Worm (Caenorhabditis elegans): ENCODE results near the gene K08H2.4.
A peak's percentile ranks its signal among the peaks of the same experiment; 100 is the strongest.

Gene K08H2.4

ce11 chrX:13248265-13248664 lies 10.0 kb downstream of the K08H2.4 start, which contains the start of gene K08H2.7:
TSS of gene K08H2.7 (minus strand) at chrX:13248437.
- TF ChIP-seq fos-1 (tag; optimal IDR thresholded peaks at IDR 0.05) (no peak), F13H6.1 (tag; optimal IDR thresholded peaks at IDR 0.05) (no peak), snpc-4 (tag; optimal IDR thresholded peaks at IDR 0.05) (no peak), sma-9 (GFP tag; optimal IDR thresholded peaks at IDR 0.05) (peak; percentile 81), sma-9 (tag; optimal IDR thresholded peaks at IDR 0.05) (no peak), peb-1 (tag; optimal IDR thresholded peaks at IDR 0.05) (no peak), nhr-25 (tag; optimal IDR thresholded peaks at IDR 0.05) (peak; percentile 55), elt-1 (tag; optimal IDR thresholded peaks at IDR 0.05) (peak; percentile 91), alr-1 (tag; optimal IDR thresholded peaks at IDR 0.05) (no peak), nhr-23 (tag; optimal IDR thresholded peaks at IDR 0.05) (peak; percentile 43), ceh-16 (tag; optimal IDR thresholded peaks at IDR 0.05) (peak; percentile 23), aly-2 (tag; optimal IDR thresholded peaks at IDR 0.05) (no peak)

- TF ChIP-seq blmp-1 (tag; optimal IDR thresholded peaks at IDR 0.05; ENCODE audit: insufficient read depth) (no peak), sma-3 (GFP tag; optimal IDR thresholded peaks at IDR 0.05) (no peak), sem-4 (tag; optimal IDR thresholded peaks at IDR 0.05) (no peak), unc-39 (tag; optimal IDR thresholded peaks at IDR 0.05) (no peak), nhr-77 (tag; optimal IDR thresholded peaks at IDR 0.05) (no peak), sma-9 (GFP tag; optimal IDR thresholded peaks at IDR 0.05) (no peak), sma-9 (tag; optimal IDR thresholded peaks at IDR 0.05) (no peak), lin-13 (GFP tag; optimal IDR thresholded peaks at IDR 0.05) (no peak), peb-1 (tag; optimal IDR thresholded peaks at IDR 0.05) (no peak), F13H6.1 (tag; optimal IDR thresholded peaks at IDR 0.05) (no peak), nhr-129 (tag; optimal IDR thresholded peaks at IDR 0.05) (no peak), crh-2 (tag; optimal IDR thresholded peaks at IDR 0.05) (no peak), elt-1 (tag; optimal IDR thresholded peaks at IDR 0.05) (no peak), nhr-12 (tag; optimal IDR thresholded peaks at IDR 0.05) (no peak), mdl-1 (tag; optimal IDR thresholded peaks at IDR 0.05) (no peak), ama-1 (optimal IDR thresholded peaks at IDR 0.05) (no peak), ztf-4 (tag; optimal IDR thresholded peaks at IDR 0.05) (no peak), nhr-10 (tag; optimal IDR thresholded peaks at IDR 0.05) (no peak), dmd-4 (tag; optimal IDR thresholded peaks at IDR 0.05) (no peak), mbf-1 (tag; optimal IDR thresholded peaks at IDR 0.05) (no peak)
These were observed 10.8 kb downstream of the K08H2.4 start for ce11 chrX:13249102-13249501.

ce11 chrX:13250163-13250562 lies 11.9 kb downstream of the K08H2.4 start:
- peak; percentile 6 for TF ChIP-seq nhr-21 (tag; optimal IDR thresholded peaks at IDR 0.05)
- peak; percentile 70 for TF ChIP-seq blmp-1 (tag; optimal IDR thresholded peaks at IDR 0.05; ENCODE audit: insufficient read depth)
- TF ChIP-seq lin-11 (tag; optimal IDR thresholded peaks at IDR 0.05), result no peak
- TF ChIP-seq sma-9 (GFP tag; optimal IDR thresholded peaks at IDR 0.05), result peak; percentile 85
- no peak for TF ChIP-seq sma-9 (tag; optimal IDR thresholded peaks at IDR 0.05)
- TF ChIP-seq unc-62 (GFP tag; optimal IDR thresholded peaks at IDR 0.05), result no peak
- TF ChIP-seq ztf-11 (tag; optimal IDR thresholded peaks at IDR 0.05), result no peak
- peak; percentile 54 for TF ChIP-seq fos-1 (tag; optimal IDR thresholded peaks at IDR 0.05)
- TF ChIP-seq lin-13 (GFP tag; optimal IDR thresholded peaks at IDR 0.05), result no peak
- peak; percentile 14 for TF ChIP-seq sem-4 (tag; optimal IDR thresholded peaks at IDR 0.05)
- peak; percentile 66 for TF ChIP-seq nhr-129 (tag; optimal IDR thresholded peaks at IDR 0.05)
- TF ChIP-seq mdl-1 (tag; optimal IDR thresholded peaks at IDR 0.05), result peak; percentile 40 to 69
- TF ChIP-seq crh-2 (tag; optimal IDR thresholded peaks at IDR 0.05), result peak; percentile 71
- peak; percentile 70 for TF ChIP-seq sma-3 (GFP tag; optimal IDR thresholded peaks at IDR 0.05)
- peak; percentile 36 for TF ChIP-seq Y55F3AM.14 (GFP tag; optimal IDR thresholded peaks at IDR 0.05)
- no peak for TF ChIP-seq nhr-10 (tag; optimal IDR thresholded peaks at IDR 0.05)
- TF ChIP-seq C34F6.9 (tag; optimal IDR thresholded peaks at IDR 0.05), result no peak
- peak; percentile 79 for TF ChIP-seq nhr-25 (tag; optimal IDR thresholded peaks at IDR 0.05)
- TF ChIP-seq gmeb-1 (tag; optimal IDR thresholded peaks at IDR 0.05), result peak; percentile 61
- no peak for TF ChIP-seq unc-55 (GFP tag; optimal IDR thresholded peaks at IDR 0.05)
- peak; percentile 76 for TF ChIP-seq F13H6.1 (tag; optimal IDR thresholded peaks at IDR 0.05)

- TF ChIP-seq nhr-6 (tag; optimal IDR thresholded peaks at IDR 0.05), result peak; percentile 67
- peak; percentile 1 for TF ChIP-seq Y55F3AM.14 (GFP tag; optimal IDR thresholded peaks at IDR 0.05)
- TF ChIP-seq snpc-4 (tag; optimal IDR thresholded peaks at IDR 0.05), result no peak
- TF ChIP-seq unc-55 (GFP tag; optimal IDR thresholded peaks at IDR 0.05), result peak; percentile 37
- TF ChIP-seq mbf-1 (tag; optimal IDR thresholded peaks at IDR 0.05), result no peak
- no peak for TF ChIP-seq ceh-82 (tag; optimal IDR thresholded peaks at IDR 0.05)
- TF ChIP-seq nhr-11 (tag; optimal IDR thresholded peaks at IDR 0.05), result no peak
- peak; percentile 63 for TF ChIP-seq lin-11 (tag; optimal IDR thresholded peaks at IDR 0.05)
- TF ChIP-seq egl-27 (tag; optimal IDR thresholded peaks at IDR 0.05), result peak; percentile 25
- TF ChIP-seq F13H6.1 (tag; optimal IDR thresholded peaks at IDR 0.05), result peak; percentile 78
- no peak for TF ChIP-seq elt-3 (tag; optimal IDR thresholded peaks at IDR 0.05)
- peak; percentile 16 for TF ChIP-seq lin-13 (GFP tag; optimal IDR thresholded peaks at IDR 0.05)
- no peak for TF ChIP-seq nhr-23 (tag; optimal IDR thresholded peaks at IDR 0.05)
- TF ChIP-seq aly-2 (tag; optimal IDR thresholded peaks at IDR 0.05), result no peak
- no peak for TF ChIP-seq unc-39 (tag; optimal IDR thresholded peaks at IDR 0.05)
- peak; percentile 96 for TF ChIP-seq mdl-1 (tag; optimal IDR thresholded peaks at IDR 0.05)
- peak; percentile 69 for TF ChIP-seq nhr-21 (tag; optimal IDR thresholded peaks at IDR 0.05)
- TF ChIP-seq ceh-16 (tag; optimal IDR thresholded peaks at IDR 0.05), result peak; percentile 14
- TF ChIP-seq sma-9 (GFP tag; optimal IDR thresholded peaks at IDR 0.05), result peak; percentile 83
- no peak for TF ChIP-seq sma-9 (tag; optimal IDR thresholded peaks at IDR 0.05)
- TF ChIP-seq nhr-12 (tag; optimal IDR thresholded peaks at IDR 0.05), result no peak
- no peak for TF ChIP-seq nhr-10 (tag; optimal IDR thresholded peaks at IDR 0.05)
- TF ChIP-seq ztf-4 (tag; optimal IDR thresholded peaks at IDR 0.05), result peak; percentile 61
- no peak for TF ChIP-seq unc-62 (GFP tag; optimal IDR thresholded peaks at IDR 0.05)
- no peak for TF ChIP-seq nhr-77 (tag; optimal IDR thresholded peaks at IDR 0.05)
- peak; percentile 74 for TF ChIP-seq crh-2 (tag; optimal IDR thresholded peaks at IDR 0.05)
- TF ChIP-seq lin-39 (tag; optimal IDR thresholded peaks at IDR 0.05), result no peak
- TF ChIP-seq lsy-2 (tag; optimal IDR thresholded peaks at IDR 0.05), result peak; percentile 1 to 71
- TF ChIP-seq sem-4 (tag; optimal IDR thresholded peaks at IDR 0.05), result peak; percentile 75
- TF ChIP-seq dmd-4 (tag; optimal IDR thresholded peaks at IDR 0.05), result no peak
- peak; percentile 94 for TF ChIP-seq nhr-129 (tag; optimal IDR thresholded peaks at IDR 0.05)
- TF ChIP-seq ztf-11 (tag; optimal IDR thresholded peaks at IDR 0.05), result no peak
These were observed 13.1 kb downstream of the K08H2.4 start for ce11 chrX:13251354-13251843.
